Worm (Caenorhabditis elegans) whole organism, young adult: Measurements from ENCODE around the gene ceh-14.

Experiments
- B0261.1 ChIP-seq: sonication (generic microtip); optimal IDR thresholded peaks from 2 replicates; lab custom pipeline; 2016; ENCODE audit warnings: mild to moderate bottlenecking, missing genetic modification characterization, moderate library complexity, missing compliant biosample characterization
- F57C9.4 ChIP-seq: sonication (generic microtip); optimal IDR thresholded peaks from 2 replicates; lab custom pipeline; 2017; ENCODE audit warnings: mild to moderate bottlenecking, missing genetic modification characterization, missing compliant biosample characterization
- attf-5 ChIP-seq: fragments of 200-800 bp; sonication (Bioruptor generic); optimal IDR thresholded peaks from 2 replicates; lab custom pipeline; 2018; ENCODE audit warnings: mild to moderate bottlenecking, missing genetic modification characterization, missing compliant biosample characterization
- dox-1 ChIP-seq: fragments of 200-800 bp; sonication (Bioruptor generic); IDR thresholded peaks from 2 replicates; pipeline ENCODE4 v1.3.6; 2022; ENCODE audit warnings: missing genetic modification reagents, missing genetic modification characterization, missing compliant biosample characterization
- efl-1 ChIP-seq: fragments of 150-350 bp; optimal IDR thresholded peaks from 2 replicates; lab custom pipeline; 2014; ENCODE audit warnings: missing biosample characterization, missing genetic modification reagents, missing genetic modification characterization
- hlh-12 ChIP-seq: sonication (generic microtip); optimal IDR thresholded peaks from 2 replicates; lab custom pipeline; 2016; ENCODE audit warnings: missing genetic modification characterization, missing compliant biosample characterization
- snpc-4 ChIP-seq, 5 experiments: fragments of 150-350 bp in 1 of 5; sonication (generic microtip) in 4 of 5; optimal IDR thresholded peaks; 2 replicates each; lab custom pipeline; 2014 to 2018; ENCODE audit warnings: missing genetic modification characterization in 5 of 5, missing biosample characterization in 3 of 5, antibody characterized with exemption in 2 of 5, mild to moderate bottlenecking in 2 of 5, missing compliant biosample characterization in 2 of 5, missing genotype in 2 of 5, moderate library complexity in 2 of 5, missing genetic modification reagents in 1 of 5
- unc-62 ChIP-seq: fragments of 150-350 bp; optimal IDR thresholded peaks from 2 replicates; lab custom pipeline; 2014; ENCODE audit warnings: missing biosample characterization, missing genetic modification reagents, missing genetic modification characterization
- ztf-26 ChIP-seq: sonication (generic microtip); optimal IDR thresholded peaks from 2 replicates; lab custom pipeline; 2017; ENCODE audit warnings: missing genetic modification characterization, missing compliant biosample characterization

ce11 chrX:7500970-7501369 is 31.6 kb downstream of the ceh-14 start, which contains the start of gene uggt-1:
- no peak for TF ChIP-seq F57C9.4
- TF ChIP-seq ztf-26 (tag; lab: Kevin White, UChicago) = no peak
- TF ChIP-seq B0261.1 (tag; lab: Kevin White, UChicago) = peak; percentile 7
- peak; percentile 1 for TF ChIP-seq unc-62 (GFP tag; lab: Kevin White, UChicago)
- TF ChIP-seq efl-1 = no peak
- no peak for TF ChIP-seq hlh-12 (tag; lab: Kevin White, UChicago)
- TF ChIP-seq dox-1 = peak; percentile 94
- peak; percentile 93 for TF ChIP-seq attf-5 (GFP tag; lab: Kevin White, UChicago)
- TF ChIP-seq snpc-4 (GFP tag; optimal IDR thresholded peaks at IDR 0.05; lab: Kevin White, UChicago) = peak; percentile 15
- peak in 1 of 4 experiments; percentile 79 for TF ChIP-seq snpc-4 (tag; optimal IDR thresholded peaks at IDR 0.05; lab: Kevin White, UChicago)
